Fruit fly (Drosophila melanogaster): ENCODE measurements around the gene Mnt.

Gene Mnt

dm6 chrX:3691623-3692553 lies 20.3 kb downstream of the Mnt start (continued):
- TF ChIP-seq p53 (GFP tag; optimal IDR thresholded peaks at IDR 0.05) (no peak), run (tag; optimal IDR thresholded peaks at IDR 0.05) (peak; percentile 30), CG17802 (tag; optimal IDR thresholded peaks at IDR 0.05) (peak; percentile 0), lmd (GFP tag; IDR thresholded peaks at IDR 0.05) (peak; percentile 79), cwo (GFP tag; optimal IDR thresholded peaks at IDR 0.05) (peak; percentile 66), br (optimal IDR thresholded peaks at IDR 0.05) (no peak), Antp (GFP tag; optimal IDR thresholded peaks at IDR 0.05) (peak; percentile 80), CG4854 (GFP tag; optimal IDR thresholded peaks at IDR 0.05) (peak; percentile 62), Gsc (GFP tag; IDR thresholded peaks at IDR 0.05) (no peak; the same call in 1 of the 2 replicates), mirr (GFP tag; optimal IDR thresholded peaks at IDR 0.05) (peak; percentile 28), ab (GFP tag; optimal IDR thresholded peaks at IDR 0.05) (peak; percentile 53), lilli (GFP tag; optimal IDR thresholded peaks at IDR 0.05) (peak; percentile 81), tna (GFP tag; IDR thresholded peaks at IDR 0.05; ENCODE audit: partially characterized antibody) (no peak), CG6813 (GFP tag; optimal IDR thresholded peaks at IDR 0.05) (peak; percentile 82), gcm (GFP tag; optimal IDR thresholded peaks at IDR 0.05) (peak; percentile 70), CG17612 (GFP tag; IDR thresholded peaks at IDR 0.05) (no peak), fd3F (GFP tag; optimal IDR thresholded peaks at IDR 0.05) (peak; percentile 24), ind (GFP tag; optimal IDR thresholded peaks at IDR 0.05) (peak; percentile 74), dimm (GFP tag; IDR thresholded peaks at IDR 0.05) (peak; percentile 66; the same call in 1 of the 2 replicates), dm (GFP tag; optimal IDR thresholded peaks at IDR 0.05) (peak; percentile 57), Awh (GFP tag; IDR thresholded peaks at IDR 0.05) (peak; percentile 61), CG13287 (GFP tag; IDR thresholded peaks at IDR 0.05; ENCODE audit: partially characterized antibody) (no peak), Nf-YB (GFP tag; optimal IDR thresholded peaks at IDR 0.05) (peak; percentile 52), D (optimal IDR thresholded peaks at IDR 0.05) (no peak), D (GFP tag; optimal IDR thresholded peaks at IDR 0.05) (peak; percentile 79), az2 (GFP tag; optimal IDR thresholded peaks at IDR 0.05) (peak; percentile 79), Med (GFP tag) (peak; percentile 94), Oli (tag; optimal IDR thresholded peaks at IDR 0.05) (peak; percentile 85), ase (GFP tag; IDR thresholded peaks at IDR 0.05) (peak; percentile 70; the same call in 2 of the 3 replicates), prd (optimal IDR thresholded peaks at IDR 0.05) (no peak), prd (GFP tag; IDR thresholded peaks at IDR 0.05) (peak; percentile 79), CG18619 (GFP tag; optimal IDR thresholded peaks at IDR 0.05) (peak; percentile 53), CG8765 (GFP tag; IDR thresholded peaks at IDR 0.05) (peak; percentile 54; the same call in 1 of the 2 replicates), CG2116 (GFP tag; optimal IDR thresholded peaks at IDR 0.05) (peak; percentile 26), dpn (GFP tag; optimal IDR thresholded peaks at IDR 0.05) (peak; percentile 74 to 81), CG4730 (GFP tag; IDR thresholded peaks at IDR 0.05) (peak; percentile 60), ATbp (GFP tag; optimal IDR thresholded peaks at IDR 0.05) (peak; percentile 78), odd (GFP tag; optimal IDR thresholded peaks at IDR 0.05) (peak; percentile 66), CG2678 (tag; optimal IDR thresholded peaks at IDR 0.05) (peak; percentile 85), CG12769 (tag; optimal IDR thresholded peaks at IDR 0.05) (peak; percentile 84), Nf-YA (GFP tag; IDR thresholded peaks at IDR 0.05) (no peak), CG11560 (tag; IDR thresholded peaks at IDR 0.05) (no peak), CG9215 (GFP tag; IDR thresholded peaks at IDR 0.05) (peak; percentile 63), Nf-YC (tag; optimal IDR thresholded peaks at IDR 0.05) (peak; percentile 38), Hr78 (GFP tag; optimal IDR thresholded peaks at IDR 0.05) (peak in 1 of 2 experiments; percentile 99), maf-S (GFP tag; optimal IDR thresholded peaks at IDR 0.05) (peak; percentile 59), gt (GFP tag; IDR thresholded peaks at IDR 0.05) (peak; percentile 51; the same call in 1 of the 2 replicates), salm (tag; optimal IDR thresholded peaks at IDR 0.05) (peak; percentile 64), CG32767 (GFP tag; IDR thresholded peaks at IDR 0.05) (0 out of 2 replicates have a peak, but pooled peaks have one; percentile 44)
